Fruit fly (Drosophila melanogaster): Measurements from ENCODE around the gene CG43965.

Gene CG43965

dm6 chr3L:8689675-8690074 is 35.9 kb downstream of the CG43965 start (continued):
- no peak for TF ChIP-seq tap (tag; optimal IDR thresholded peaks at IDR 0.05)
- peak; percentile 6 for TF ChIP-seq CTCF (GFP tag; optimal IDR thresholded peaks at IDR 0.05)
- peak; percentile 31 for TF ChIP-seq CG7556 (GFP tag; optimal IDR thresholded peaks at IDR 0.05)
- no peak for TF ChIP-seq gcm2 (GFP tag; optimal IDR thresholded peaks at IDR 0.05)
- TF ChIP-seq wor (GFP tag; IDR thresholded peaks at IDR 0.05) = no peak
- peak; percentile 14 for TF ChIP-seq CG1603 (tag; optimal IDR thresholded peaks at IDR 0.05)
- TF ChIP-seq disco-r (GFP tag; optimal IDR thresholded peaks at IDR 0.05) = peak; percentile 28
- TF ChIP-seq dpn (GFP tag; optimal IDR thresholded peaks at IDR 0.05) = peak in 1 of 2 experiments; percentile 45
- TF ChIP-seq Max (GFP tag; optimal IDR thresholded peaks at IDR 0.05) = no peak
- TF ChIP-seq Dek (tag; optimal IDR thresholded peaks at IDR 0.05) = peak; percentile 2
- TF ChIP-seq CG10209 (GFP tag; optimal IDR thresholded peaks at IDR 0.05) = peak; percentile 45
- TF ChIP-seq CG7987 (GFP tag; optimal IDR thresholded peaks at IDR 0.05) = peak; percentile 48
- peak; percentile 19 for TF ChIP-seq dmrt99B (tag; optimal IDR thresholded peaks at IDR 0.05)
- TF ChIP-seq sens-2 (GFP tag; IDR thresholded peaks at IDR 0.05) = no peak
- 0 out of 2 replicates have a peak, but pooled peaks have one; percentile 7 for TF ChIP-seq slbo (GFP tag; IDR thresholded peaks at IDR 0.05)
- TF ChIP-seq vvl (GFP tag; IDR thresholded peaks at IDR 0.05) = 0 out of 2 replicates have a peak, but pooled peaks have one; percentile 25
- TF ChIP-seq trh (GFP tag; optimal IDR thresholded peaks at IDR 0.05) = peak; percentile 22
- TF ChIP-seq ind (GFP tag; optimal IDR thresholded peaks at IDR 0.05) = peak; percentile 24
- TF ChIP-seq CG18599 (GFP tag; optimal IDR thresholded peaks at IDR 0.05) = peak; percentile 81
- peak; percentile 64 for TF ChIP-seq Meics (GFP tag; optimal IDR thresholded peaks at IDR 0.05)
- no peak for TF ChIP-seq hkb (optimal IDR thresholded peaks at IDR 0.05)
- TF ChIP-seq hkb (GFP tag; IDR thresholded peaks at IDR 0.05) = 0 out of 2 replicates have a peak, but pooled peaks have one; percentile 44
- peak; percentile 28 for TF ChIP-seq CG10274 (GFP tag; optimal IDR thresholded peaks at IDR 0.05)
- TF ChIP-seq Trl (optimal IDR thresholded peaks at IDR 0.05) = no peak
- peak; percentile 44 for TF ChIP-seq Trl (GFP tag; optimal IDR thresholded peaks at IDR 0.05)
- TF ChIP-seq CG7928 (GFP tag; optimal IDR thresholded peaks at IDR 0.05) = peak; percentile 24
- peak; percentile 11 for TF ChIP-seq nau (GFP tag; optimal IDR thresholded peaks at IDR 0.05)
- TF ChIP-seq CG10267 (tag; optimal IDR thresholded peaks at IDR 0.05) = no peak
- peak; percentile 32 for TF ChIP-seq Blimp-1 (GFP tag; optimal IDR thresholded peaks at IDR 0.05)
- no peak for TF ChIP-seq Dp (GFP tag; optimal IDR thresholded peaks at IDR 0.05)
- peak; percentile 43 for TF ChIP-seq cwo (GFP tag; optimal IDR thresholded peaks at IDR 0.05)
- no peak for TF ChIP-seq HLH54F (GFP tag; optimal IDR thresholded peaks at IDR 0.05)
- peak; percentile 27 for TF ChIP-seq NfI (GFP tag; optimal IDR thresholded peaks at IDR 0.05)
- TF ChIP-seq CG7839 (tag; optimal IDR thresholded peaks at IDR 0.05) = peak; percentile 19
- TF ChIP-seq HmgZ (tag; optimal IDR thresholded peaks at IDR 0.05) = peak; percentile 12
- TF ChIP-seq Hey (tag; optimal IDR thresholded peaks at IDR 0.05) = peak; percentile 23
- TF ChIP-seq CG2120 (GFP tag; optimal IDR thresholded peaks at IDR 0.05) = peak; percentile 44
- peak; percentile 25; the same call in 1 of the 2 replicates for TF ChIP-seq CG32532 (GFP tag; IDR thresholded peaks at IDR 0.05)
- TF ChIP-seq her (GFP tag; optimal IDR thresholded peaks at IDR 0.05) = peak; percentile 40
- TF ChIP-seq gsb (GFP tag; IDR thresholded peaks at IDR 0.05) = peak; percentile 53
- TF ChIP-seq CG15011 (GFP tag; optimal IDR thresholded peaks at IDR 0.05) = peak; percentile 46
- TF ChIP-seq ara (GFP tag; IDR thresholded peaks at IDR 0.05) = 0 out of 2 replicates have a peak, but pooled peaks have one; percentile 11
- peak; percentile 6 for TF ChIP-seq scrt (GFP tag; optimal IDR thresholded peaks at IDR 0.05)
- peak; percentile 57 for TF ChIP-seq CrebB (tag; optimal IDR thresholded peaks at IDR 0.05)
- TF ChIP-seq Vsx1 (GFP tag; optimal IDR thresholded peaks at IDR 0.05) = peak; percentile 80
- TF ChIP-seq CG14014 (GFP tag; IDR thresholded peaks at IDR 0.05) = peak; percentile 58; the same call in 1 of the 2 replicates
- TF ChIP-seq B-H2 (GFP tag; optimal IDR thresholded peaks at IDR 0.05) = peak; percentile 34
- peak; percentile 52; the same call in 1 of the 2 replicates for TF ChIP-seq seq (GFP tag; IDR thresholded peaks at IDR 0.05)
- TF ChIP-seq tup (GFP tag; optimal IDR thresholded peaks at IDR 0.05) = no peak
- no peak for TF ChIP-seq usp (GFP tag; optimal IDR thresholded peaks at IDR 0.05)
- TF ChIP-seq CG10462 (GFP tag; optimal IDR thresholded peaks at IDR 0.05) = no peak
